Worm (Caenorhabditis elegans): Measurements from ENCODE around the gene Y53G8AM.6.

ce11 chrIII:3308940-3309339 is 49.3 kb upstream of the Y53G8AM.6 start:
- TF ChIP-seq ama-1 (optimal IDR thresholded peaks at IDR 0.05): no peak
- TF ChIP-seq unc-62 (GFP tag; optimal IDR thresholded peaks at IDR 0.05): no peak
- no peak for TF ChIP-seq jun-1 (tag; optimal IDR thresholded peaks at IDR 0.05)
- TF ChIP-seq nhr-11 (tag; optimal IDR thresholded peaks at IDR 0.05): no peak
- TF ChIP-seq ceh-9 (tag; optimal IDR thresholded peaks at IDR 0.05): no peak
- TF ChIP-seq pha-4 (tag; optimal IDR thresholded peaks at IDR 0.05): peak; percentile 59

Measured in whole organism, L3 larva.